Fruit fly (Drosophila melanogaster) whole organism, embryonic: Measurements from ENCODE around the gene Cdc45.
A peak's percentile ranks its signal among the peaks of the same experiment; 100 is the strongest.

Experiments
- Atf-2 ChIP-seq: fragments of 200-800 bp; sonication (Bioruptor generic); optimal IDR thresholded peaks from 2 replicates; lab custom pipeline; 2016; ENCODE audit warnings: missing biosample characterization, missing genetic modification characterization
- Bgb ChIP-seq: fragments of 200-800 bp; sonication (Bioruptor generic); IDR thresholded peaks from 2 replicates; pipeline ENCODE4 v1.3.6; 2022; ENCODE audit warnings: missing biosample characterization, missing genetic modification characterization; ENCODE audit not compliant: partially characterized antibody
- CG11695 ChIP-seq: fragments of 200-800 bp; sonication (Bioruptor generic); IDR thresholded peaks from 3 replicates; pipeline ENCODE4 v1.3.6; 2022; ENCODE audit warnings: missing biosample characterization, missing genetic modification characterization
- CG12219 ChIP-seq: fragments of 200-800 bp; sonication (Bioruptor generic); optimal IDR thresholded peaks from 3 replicates; lab custom pipeline; 2018; ENCODE audit warnings: missing biosample characterization, mild to moderate bottlenecking, missing genetic modification characterization
- CG12236 ChIP-seq: fragments of 200-800 bp; sonication (Bioruptor generic); optimal IDR thresholded peaks from 2 replicates; lab custom pipeline; 2016; ENCODE audit warnings: missing biosample characterization, missing genetic modification characterization
- CG12659 ChIP-seq: fragments of 200-800 bp; sonication (Bioruptor generic); optimal IDR thresholded peaks from 3 replicates; lab custom pipeline; 2017; ENCODE audit warnings: mild to moderate bottlenecking, missing biosample characterization, missing genetic modification reagents, missing genetic modification characterization
- CG14441 ChIP-seq: fragments of 200-800 bp; sonication (Bioruptor generic); IDR thresholded peaks from 2 replicates; pipeline ENCODE4 v1.3.6; 2022; ENCODE audit warnings: missing biosample characterization, missing genetic modification characterization
- CG15011 ChIP-seq: fragments of 200-800 bp; sonication (Bioruptor generic); optimal IDR thresholded peaks from 3 replicates; lab custom pipeline; 2018; ENCODE audit warnings: missing biosample characterization, mild to moderate bottlenecking, missing genetic modification characterization
- CG17385 ChIP-seq: fragments of 200-800 bp; sonication (Bioruptor generic); optimal IDR thresholded peaks from 3 replicates; lab custom pipeline; 2018; ENCODE audit warnings: missing biosample characterization, mild to moderate bottlenecking, missing genetic modification characterization
- CG17568 ChIP-seq: fragments of 200-800 bp; sonication (Bioruptor generic); optimal IDR thresholded peaks from 2 replicates; lab custom pipeline; 2018; ENCODE audit warnings: missing biosample characterization, mild to moderate bottlenecking, missing genetic modification characterization, moderate library complexity
- CG2889 ChIP-seq: fragments of 200-800 bp; sonication (Bioruptor generic); IDR thresholded peaks from 3 replicates; pipeline ENCODE4 v1.3.6; 2022; ENCODE audit warnings: missing biosample characterization, missing genetic modification characterization
- CG31365 ChIP-seq: fragments of 200-800 bp; sonication (Bioruptor generic); optimal IDR thresholded peaks from 2 replicates; lab custom pipeline; 2018; ENCODE audit warnings: missing biosample characterization, mild to moderate bottlenecking, missing genetic modification characterization
- CG7745 ChIP-seq: fragments of 200-800 bp; sonication (Bioruptor generic); optimal IDR thresholded peaks from 2 replicates; lab custom pipeline; 2018; ENCODE audit warnings: missing biosample characterization, mild to moderate bottlenecking, missing genetic modification characterization, moderate library complexity
- CG8924 ChIP-seq: fragments of 200-800 bp; optimal IDR thresholded peaks from 3 replicates; lab custom pipeline; 2019; ENCODE audit warnings: missing biosample characterization, mild to moderate bottlenecking, missing genetic modification characterization, moderate library complexity
- CG9215 ChIP-seq: fragments of 200-800 bp; sonication (Bioruptor generic); IDR thresholded peaks from 2 replicates; pipeline ENCODE4 v1.3.6; 2022; ENCODE audit warnings: missing biosample characterization, missing genetic modification characterization
- E2f2 ChIP-seq: fragments of 200-800 bp; sonication (Bioruptor generic); IDR thresholded peaks from 2 replicates; pipeline ENCODE4 v1.3.6; 2022; ENCODE audit warnings: missing biosample characterization, missing genetic modification characterization
- Gug ChIP-seq: fragments of 200-800 bp; sonication (Bioruptor generic); IDR thresholded peaks from 4 replicates; pipeline ENCODE4 v1.3.6; 2022; ENCODE audit warnings: missing biosample characterization, missing genetic modification characterization
- HmgZ ChIP-seq: fragments of 200-800 bp; sonication (Bioruptor generic); optimal IDR thresholded peaks from 2 replicates; lab custom pipeline; 2018; ENCODE audit warnings: missing biosample characterization, mild to moderate bottlenecking, missing genetic modification characterization
- Hr3 ChIP-seq: fragments of 200-800 bp; sonication (Bioruptor generic); optimal IDR thresholded peaks from 3 replicates; lab custom pipeline; 2016; ENCODE audit warnings: missing biosample characterization, missing genetic modification characterization
- Hsf ChIP-seq: fragments of 200-800 bp; sonication (Bioruptor generic); optimal IDR thresholded peaks from 3 replicates; lab custom pipeline; 2016; ENCODE audit warnings: missing biosample characterization, missing genetic modification characterization
- Mrtf ChIP-seq: fragments of 200-800 bp; sonication (Bioruptor generic); IDR thresholded peaks from 3 replicates; pipeline ENCODE4 v1.3.6; 2022; ENCODE audit warnings: missing biosample characterization, missing genetic modification characterization
- Myb ChIP-seq: fragments of 200-800 bp; sonication (Bioruptor generic); optimal IDR thresholded peaks from 2 replicates; lab custom pipeline; 2016; ENCODE audit warnings: missing biosample characterization, missing genetic modification characterization
- NC2α ChIP-seq: fragments of 200-800 bp; sonication (Bioruptor generic); optimal IDR thresholded peaks from 2 replicates; lab custom pipeline; 2016; ENCODE audit warnings: missing biosample characterization, missing genetic modification characterization
- Oaz ChIP-seq: fragments of 200-800 bp; sonication (Bioruptor generic); IDR thresholded peaks from 2 replicates; pipeline ENCODE4 v1.3.6; 2022; ENCODE audit warnings: missing biosample characterization, missing genetic modification characterization
- Sox100B ChIP-seq: fragments of 200-800 bp; sonication (Bioruptor generic); optimal IDR thresholded peaks from 3 replicates; lab custom pipeline; 2018; ENCODE audit warnings: missing biosample characterization, mild to moderate bottlenecking, missing genetic modification characterization
- Spps ChIP-seq: fragments of 200-800 bp; sonication (Bioruptor generic); optimal IDR thresholded peaks from 2 replicates; lab custom pipeline; 2018; ENCODE audit warnings: missing biosample characterization, mild to moderate bottlenecking, missing genetic modification characterization
- TFAM ChIP-seq: fragments of 200-800 bp; sonication (Bioruptor generic); optimal IDR thresholded peaks from 2 replicates; lab custom pipeline; 2017; ENCODE audit warnings: missing biosample characterization, missing genetic modification characterization, inconsistent platforms
- ara ChIP-seq: fragments of 200-800 bp; sonication (Bioruptor generic); IDR thresholded peaks from 2 replicates; pipeline ENCODE4 v1.3.6; 2022; ENCODE audit warnings: missing biosample characterization, missing genetic modification characterization
- ase ChIP-seq: fragments of 200-800 bp; sonication (Bioruptor generic); IDR thresholded peaks from 3 replicates; pipeline ENCODE4 v1.3.6; 2022; ENCODE audit warnings: missing biosample characterization, missing genetic modification characterization
- ash1 ChIP-seq: fragments of 200-800 bp; sonication (Bioruptor generic); optimal IDR thresholded peaks from 2 replicates; lab custom pipeline; 2018; ENCODE audit warnings: missing biosample characterization, mild to moderate bottlenecking, missing genetic modification characterization
- ato ChIP-seq: fragments of 200-800 bp; sonication (Bioruptor generic); IDR thresholded peaks from 2 replicates; pipeline ENCODE4 v1.3.6; 2022; ENCODE audit warnings: missing biosample characterization, missing genetic modification characterization; ENCODE audit not compliant: partially characterized antibody
- chif ChIP-seq, 2 experiments: fragments of 200-800 bp; sonication (Bioruptor generic); optimal IDR thresholded peaks; 3 replicates each; lab custom pipeline; 2016; ENCODE audit warnings: missing biosample characterization in 2 of 2, missing genetic modification characterization in 2 of 2
- chm ChIP-seq: fragments of 200-800 bp; sonication (Bioruptor generic); IDR thresholded peaks from 2 replicates; pipeline ENCODE4 v1.3.6; 2022; ENCODE audit warnings: missing biosample characterization, missing genetic modification characterization
- crc ChIP-seq: fragments of 200-800 bp; sonication (Bioruptor generic); optimal IDR thresholded peaks from 2 replicates; lab custom pipeline; 2016; ENCODE audit warnings: missing biosample characterization, missing genetic modification characterization
- dmrt99B ChIP-seq: fragments of 200-800 bp; sonication (Bioruptor generic); optimal IDR thresholded peaks from 2 replicates; lab custom pipeline; 2018; ENCODE audit warnings: missing biosample characterization, mild to moderate bottlenecking, missing genetic modification characterization, moderate library complexity
- dysf ChIP-seq: fragments of 200-800 bp; sonication (Bioruptor generic); IDR thresholded peaks from 3 replicates; pipeline ENCODE4 v1.3.6; 2022; ENCODE audit warnings: missing biosample characterization, missing genetic modification characterization
- eyg ChIP-seq: fragments of 200-800 bp; sonication (Bioruptor generic); optimal IDR thresholded peaks from 3 replicates; lab custom pipeline; 2016; ENCODE audit warnings: missing biosample characterization, missing genetic modification characterization
- gem ChIP-seq: fragments of 200-800 bp; sonication (Bioruptor generic); optimal IDR thresholded peaks from 2 replicates; lab custom pipeline; 2019; ENCODE audit warnings: missing biosample characterization, mild to moderate bottlenecking, missing genetic modification characterization, moderate library complexity
- gfzf ChIP-seq: fragments of 200-800 bp; sonication (Bioruptor generic); optimal IDR thresholded peaks from 2 replicates; lab custom pipeline; 2016; ENCODE audit warnings: missing biosample characterization, mild to moderate bottlenecking, missing genetic modification characterization, moderate library complexity
- grau ChIP-seq: fragments of 200-800 bp; optimal IDR thresholded peaks from 3 replicates; lab custom pipeline; 2019; ENCODE audit warnings: missing biosample characterization, mild to moderate bottlenecking, missing genetic modification characterization, moderate library complexity
- pan ChIP-seq, 4 experiments: fragments of >200 bp in 3 of 4; fragments of 200-800 bp in 1 of 4; sonication (Bioruptor generic) in 1 of 4; optimal IDR thresholded peaks in 3 of 4; IDR thresholded peaks in 1 of 4; 2 replicates each; pipeline versions ENCODE4 v1.3.6 to Lab custom; 2017 to 2022; ENCODE audit warnings: missing biosample characterization in 2 of 4, missing genetic modification characterization in 2 of 4, mixed read lengths in 1 of 4
- peb ChIP-seq: fragments of 200-800 bp; sonication (Bioruptor generic); IDR thresholded peaks from 2 replicates; pipeline ENCODE4 v1.3.6; 2022; ENCODE audit warnings: missing biosample characterization, missing genetic modification characterization
- pzg ChIP-seq: fragments of 200-800 bp; sonication (Bioruptor generic); optimal IDR thresholded peaks from 3 replicates; lab custom pipeline; 2018; ENCODE audit warnings: missing biosample characterization, mild to moderate bottlenecking, missing genetic modification characterization, moderate library complexity
- ro ChIP-seq: fragments of 200-800 bp; sonication (Bioruptor generic); IDR thresholded peaks from 2 replicates; pipeline ENCODE4 v1.3.6; 2022; ENCODE audit warnings: missing biosample characterization, missing genetic modification characterization
- sqz ChIP-seq: fragments of 200-800 bp; sonication (Bioruptor generic); optimal IDR thresholded peaks from 3 replicates; lab custom pipeline; 2018; ENCODE audit warnings: missing biosample characterization, mild to moderate bottlenecking, missing genetic modification characterization
- sr ChIP-seq: fragments of 200-800 bp; sonication (Bioruptor generic); IDR thresholded peaks from 3 replicates; pipeline ENCODE4 v1.3.6; 2022; ENCODE audit warnings: missing biosample characterization, missing genetic modification characterization
- trem ChIP-seq: fragments of 200-800 bp; optimal IDR thresholded peaks from 3 replicates; lab custom pipeline; 2019; ENCODE audit warnings: missing biosample characterization, mild to moderate bottlenecking, missing genetic modification characterization, moderate library complexity
- trh ChIP-seq: fragments of 200-800 bp; sonication (Bioruptor generic); optimal IDR thresholded peaks from 2 replicates; lab custom pipeline; 2016; ENCODE audit warnings: missing biosample characterization, missing genetic modification characterization
- zfh2 ChIP-seq: fragments of 200-800 bp; sonication (Bioruptor generic); optimal IDR thresholded peaks from 2 replicates; lab custom pipeline; 2016; ENCODE audit warnings: missing biosample characterization, missing genetic modification characterization

Cdc45 gene

dm6 chrX:1052684-1053389 is 22.5 kb upstream of the Cdc45 start (continued):
- peak in 1 of 2 experiments; percentile 36 for TF ChIP-seq chif (GFP tag; optimal IDR thresholded peaks at IDR 0.05; lab: Kevin White, UChicago)
- peak; percentile 12; the same call in 1 of the 2 replicates for TF ChIP-seq E2f2 (GFP tag; lab: Robert Waterston, UW)
- TF ChIP-seq CG17385 (GFP tag; lab: Kevin White, UChicago), result peak; percentile 23
- no peak for TF ChIP-seq TFAM
- TF ChIP-seq crc (GFP tag; lab: Kevin White, UChicago), result no peak
- TF ChIP-seq Hsf (GFP tag; lab: Kevin White, UChicago), result peak; percentile 16
- TF ChIP-seq CG15011 (GFP tag; lab: Kevin White, UChicago), result no peak
- TF ChIP-seq ato, result no peak
- TF ChIP-seq zfh2 (GFP tag; lab: Kevin White, UChicago), result no peak
- TF ChIP-seq CG7745, result no peak
- no peak for TF ChIP-seq gfzf (GFP tag; lab: Kevin White, UChicago)
- TF ChIP-seq CG31365 (tag; lab: Kevin White, UChicago), result no peak
- TF ChIP-seq Mrtf (GFP tag; lab: Robert Waterston, UW), result peak; percentile 61; the same call in 2 of the 3 replicates
- TF ChIP-seq CG17568 (GFP tag; lab: Kevin White, UChicago), result no peak
- TF ChIP-seq chm (GFP tag; lab: Robert Waterston, UW), result no peak
- TF ChIP-seq Oaz (GFP tag; lab: Robert Waterston, UW), result no peak
- TF ChIP-seq sqz (GFP tag; lab: Kevin White, UChicago), result no peak
- no peak for TF ChIP-seq eyg (GFP tag; lab: Kevin White, UChicago)
- TF ChIP-seq Atf-2 (GFP tag; lab: Kevin White, UChicago), result peak; percentile 31
- 0 out of 3 replicates have a peak, but pooled peaks have one; percentile 30 for TF ChIP-seq CG11695 (GFP tag; lab: Robert Waterston, UW)
- TF ChIP-seq Spps (tag; lab: Kevin White, UChicago), result no peak
- TF ChIP-seq CG12219 (GFP tag; lab: Kevin White, UChicago), result peak; percentile 50
- peak; percentile 57 for TF ChIP-seq dmrt99B (tag; lab: Kevin White, UChicago)
- no peak for TF ChIP-seq CG9215 (GFP tag; lab: Robert Waterston, UW)
- peak; percentile 22; the same call in 1 of the 3 replicates for TF ChIP-seq ase (GFP tag; lab: Robert Waterston, UW)
- no peak for TF ChIP-seq CG12236 (GFP tag; lab: Kevin White, UChicago)
- TF ChIP-seq peb (GFP tag; lab: Robert Waterston, UW), result peak; percentile 29; the same call in 1 of the 2 replicates
- TF ChIP-seq NC2α (GFP tag; lab: Kevin White, UChicago), result no peak
- TF ChIP-seq gem (tag; lab: Kevin White, UChicago), result peak; percentile 68
- no peak for TF ChIP-seq Bgb (GFP tag; lab: Robert Waterston, UW)
- no peak for TF ChIP-seq Sox100B (GFP tag; lab: Kevin White, UChicago)
- 0 out of 3 replicates have a peak, but pooled peaks have one; percentile 32 for TF ChIP-seq sr (GFP tag; lab: Robert Waterston, UW)
- no peak for TF ChIP-seq trh (GFP tag; lab: Kevin White, UChicago)
- peak; percentile 17 for TF ChIP-seq Hr3
- TF ChIP-seq dysf, result peak; percentile 56; the same call in 2 of the 3 replicates
- TF ChIP-seq CG2889, result no peak
- TF ChIP-seq HmgZ (tag; lab: Kevin White, UChicago), result no peak
- no peak for TF ChIP-seq pzg
- peak; percentile 15 for TF ChIP-seq CG8924
- TF ChIP-seq CG14441 (GFP tag; lab: Robert Waterston, UW), result peak; percentile 43; the same call in 1 of the 2 replicates
- TF ChIP-seq pan (optimal IDR thresholded peaks at IDR 0.05; lab: Kevin White, UChicago), result no peak
- TF ChIP-seq pan (GFP tag; optimal IDR thresholded peaks at IDR 0.05 in 1 of 2, IDR thresholded peaks at IDR 0.05 in 1 of 2), result peak in 1 of 2 experiments; percentile 37
- TF ChIP-seq trem (tag; lab: Kevin White, UChicago), result peak; percentile 20
- no peak for TF ChIP-seq ash1 (GFP tag; lab: Kevin White, UChicago)
- TF ChIP-seq Myb (GFP tag; lab: Kevin White, UChicago), result peak; percentile 10
- TF ChIP-seq CG12659, result peak; percentile 3
- no peak for TF ChIP-seq ro
- peak; percentile 49 for TF ChIP-seq grau
- TF ChIP-seq Gug (GFP tag; lab: Robert Waterston, UW), result no peak
- peak; percentile 65 for TF ChIP-seq ara (GFP tag; lab: Robert Waterston, UW)
